Fruit fly (Drosophila melanogaster): ENCODE measurements around the gene CtsB.

DNA sequence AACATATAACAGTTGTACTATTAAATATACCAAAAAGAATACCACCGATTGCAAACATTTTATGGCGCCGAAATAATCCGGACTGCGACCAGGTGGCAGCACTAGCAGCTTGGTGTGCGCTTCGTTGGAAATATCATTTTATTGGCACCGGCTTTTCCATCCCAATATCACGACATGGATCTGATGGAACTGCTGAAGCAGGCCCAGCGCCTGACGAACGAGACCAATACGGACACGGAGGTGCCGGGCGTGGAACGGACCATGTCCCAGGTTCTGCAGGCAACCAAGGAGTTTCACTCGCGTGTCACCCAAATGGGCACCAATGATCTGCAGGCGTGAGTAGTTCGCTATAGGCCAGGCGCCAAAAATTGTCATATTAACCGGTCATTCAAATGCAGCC, 40.8 kb upstream of the CtsB start, which contains the start of gene Nup93-1:
- TF ChIP-seq brk (GFP tag; optimal IDR thresholded peaks at IDR 0.05) (no peak), lola (GFP tag; optimal IDR thresholded peaks at IDR 0.05) (no peak), tai (GFP tag; optimal IDR thresholded peaks at IDR 0.05) (no peak), usp (GFP tag; optimal IDR thresholded peaks at IDR 0.05) (no peak), sage (GFP tag; optimal IDR thresholded peaks at IDR 0.05) (no peak), pan (optimal IDR thresholded peaks at IDR 0.05) (no peak), N (GFP tag; optimal IDR thresholded peaks at IDR 0.05) (no peak)

All from whole organism, wandering third instar larva.